Worm (Caenorhabditis elegans): ENCODE measurements around the gene srw-98.

- TF ChIP-seq M03D4.4 (tag; optimal IDR thresholded peaks at IDR 0.05) = no peak
- no peak for TF ChIP-seq sptf-1 (tag; optimal IDR thresholded peaks at IDR 0.05)
- peak; percentile 61 for TF ChIP-seq pha-4 (tag; optimal IDR thresholded peaks at IDR 0.05)
- TF ChIP-seq mab-5 (tag; optimal IDR thresholded peaks at IDR 0.05) = no peak
Measured at ce11 chrV:1627269-1627668, 50.9 kb downstream of the srw-98 start.
